Worm (Caenorhabditis elegans): ENCODE results near the gene acbp-7.

DNA sequence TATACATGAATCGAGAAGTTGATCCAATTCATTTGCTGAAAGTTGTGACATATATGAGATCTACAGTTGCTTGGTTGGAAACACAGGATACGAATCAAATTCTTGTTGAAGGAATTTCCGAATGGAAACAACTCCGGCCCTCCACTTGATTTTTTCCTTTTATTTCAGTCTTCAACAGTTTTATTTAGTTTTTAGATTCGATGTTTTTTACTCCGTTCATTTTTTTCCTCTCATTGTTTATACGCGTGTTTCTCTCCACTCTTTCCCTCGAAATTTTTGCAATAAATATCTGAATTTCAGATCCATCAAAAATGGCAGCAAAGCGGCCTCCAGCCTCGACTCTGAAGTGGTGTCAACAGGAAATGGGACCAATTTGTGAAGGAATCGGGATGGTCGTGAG, 25.6 kb downstream of the acbp-7 start, which contains the start of gene coq-8:
- TF ChIP-seq nhr-25 (tag; optimal IDR thresholded peaks at IDR 0.05) (no peak), sma-9 (GFP tag; optimal IDR thresholded peaks at IDR 0.05) (no peak), sma-9 (tag; optimal IDR thresholded peaks at IDR 0.05) (no peak), gmeb-1 (tag; optimal IDR thresholded peaks at IDR 0.05) (no peak), ztf-4 (tag; optimal IDR thresholded peaks at IDR 0.05) (no peak), nhr-77 (tag; optimal IDR thresholded peaks at IDR 0.05) (no peak), nhr-12 (tag; optimal IDR thresholded peaks at IDR 0.05) (no peak), unc-62 (GFP tag; optimal IDR thresholded peaks at IDR 0.05) (no peak), zag-1 (tag; optimal IDR thresholded peaks at IDR 0.05) (no peak), lin-13 (GFP tag; optimal IDR thresholded peaks at IDR 0.05) (no peak), elt-1 (tag; optimal IDR thresholded peaks at IDR 0.05) (no peak), ama-1 (optimal IDR thresholded peaks at IDR 0.05) (no peak), aly-2 (tag; optimal IDR thresholded peaks at IDR 0.05) (no peak), ztf-1 (GFP tag; conservative IDR thresholded peaks at IDR 0.05) (no peak)

Measured in whole organism, L2 larva.